Worm (Caenorhabditis elegans) whole organism, L1 larva: ENCODE measurements around the gene R07E5.11.

Source experiments
- C04F5.9 ChIP-seq: sonication (generic microtip); optimal IDR thresholded peaks from 2 replicates; lab custom pipeline; 2016; ENCODE audit warnings: missing genetic modification characterization, missing compliant biosample characterization
- C16A3.4 ChIP-seq: fragments of 150-350 bp; optimal IDR thresholded peaks from 2 replicates; lab custom pipeline; 2014; ENCODE audit warnings: missing biosample characterization, missing genetic modification characterization
- C34B4.2 ChIP-seq: sonication (generic microtip); optimal IDR thresholded peaks from 2 replicates; lab custom pipeline; 2017; ENCODE audit warnings: mild to moderate bottlenecking, missing genetic modification characterization, missing compliant biosample characterization
- ama-1 ChIP-seq: fragments of 150-350 bp; optimal IDR thresholded peaks from 2 replicates; lab custom pipeline; 2014
- blmp-1 ChIP-seq: fragments of 150-350 bp; optimal IDR thresholded peaks from 2 replicates; lab custom pipeline; 2014; ENCODE audit warnings: missing biosample characterization, missing genetic modification characterization
- ceh-8 ChIP-seq: fragments of 200-800 bp; sonication (Bioruptor generic); optimal IDR thresholded peaks from 2 replicates; lab custom pipeline; 2018; ENCODE audit warnings: mild to moderate bottlenecking, missing genetic modification characterization, moderate library complexity, missing compliant biosample characterization
- dsc-1 ChIP-seq: sonication (generic microtip); optimal IDR thresholded peaks from 2 replicates; lab custom pipeline; 2016; ENCODE audit warnings: mild to moderate bottlenecking, missing genetic modification characterization, missing compliant biosample characterization
- efl-1 ChIP-seq, 4 experiments: fragments of 150-350 bp; optimal IDR thresholded peaks in 3 of 4; peaks in 1 of 4; 1 replicate in 1 of 4; 2 replicates in 3 of 4; lab custom pipeline; 2014; ENCODE audit warnings: missing biosample characterization in 2 of 4, missing genetic modification characterization in 2 of 4, missing genetic modification reagents in 2 of 4
- efl-3 ChIP-seq: fragments of 200-800 bp; sonication (Bioruptor generic); optimal IDR thresholded peaks from 2 replicates; lab custom pipeline; 2018; ENCODE audit warnings: mild to moderate bottlenecking, missing genetic modification characterization, missing compliant biosample characterization
- egl-27 ChIP-seq, 2 experiments: fragments of 150-350 bp in 1 of 2; sonication (generic microtip); optimal IDR thresholded peaks; 3 replicates each; lab custom pipeline; 2017 to 2018; ENCODE audit warnings: missing biosample characterization in 2 of 2, missing genetic modification characterization in 2 of 2, missing genetic modification reagents in 2 of 2
- elt-3 ChIP-seq, 6 experiments: fragments of 150-350 bp in 1 of 6; sonication (generic microtip); optimal IDR thresholded peaks; 2 replicates each; lab custom pipeline; 2017 to 2018; ENCODE audit warnings: missing biosample characterization in 6 of 6, missing genetic modification characterization in 6 of 6, inconsistent platforms in 1 of 6
- ets-5 ChIP-seq: fragments of 200-800 bp; sonication (Bioruptor generic); IDR thresholded peaks from 2 replicates; pipeline ENCODE4 v1.3.6; 2022; ENCODE audit warnings: missing genetic modification characterization, missing compliant biosample characterization
- fkh-8 ChIP-seq: sonication (generic microtip); optimal IDR thresholded peaks from 2 replicates; lab custom pipeline; 2016; ENCODE audit warnings: mild to moderate bottlenecking, missing genetic modification characterization, missing compliant biosample characterization
- isw-1 ChIP-seq: fragments of 200-800 bp; sonication (Bioruptor generic); IDR thresholded peaks from 2 replicates; pipeline ENCODE4 v1.3.6; 2022; ENCODE audit warnings: missing genetic modification characterization, missing compliant biosample characterization
- lin-13 ChIP-seq: fragments of 150-350 bp; optimal IDR thresholded peaks from 2 replicates; lab custom pipeline; 2014; ENCODE audit warnings: missing biosample characterization, missing genetic modification reagents, missing genetic modification characterization
- lin-15B ChIP-seq: fragments of 150-350 bp; sonication (generic microtip); optimal IDR thresholded peaks from 3 replicates; lab custom pipeline; 2014; ENCODE audit warnings: missing biosample characterization, missing genetic modification characterization
- lin-35 ChIP-seq, 2 experiments: fragments of 150-350 bp; optimal IDR thresholded peaks; 2 replicates each; lab custom pipeline; 2014; ENCODE audit warnings: missing biosample characterization in 2 of 2, missing genetic modification characterization in 2 of 2, missing genetic modification reagents in 2 of 2
- lir-3 ChIP-seq: sonication (generic microtip); optimal IDR thresholded peaks from 2 replicates; lab custom pipeline; 2016; ENCODE audit warnings: mild to moderate bottlenecking, missing genetic modification characterization, moderate library complexity, missing compliant biosample characterization; ENCODE audit not compliant: poor library complexity
- lsy-2 ChIP-seq, 2 experiments: fragments of 150-350 bp; optimal IDR thresholded peaks; 2 replicates each; lab custom pipeline; 2014; ENCODE audit warnings: missing biosample characterization in 2 of 2, missing genetic modification characterization in 2 of 2
- mef-2 ChIP-seq: fragments of 150-350 bp; optimal IDR thresholded peaks from 2 replicates; lab custom pipeline; 2014; ENCODE audit warnings: missing biosample characterization, missing genetic modification characterization
- nhr-76 ChIP-seq: sonication (generic microtip); optimal IDR thresholded peaks from 2 replicates; lab custom pipeline; 2017; ENCODE audit warnings: missing biosample characterization, missing genetic modification characterization
- nhr-85 ChIP-seq: sonication (generic microtip); peaks from one replicate; lab custom pipeline; 2016; ENCODE audit warnings: missing genetic modification characterization, inconsistent platforms, missing compliant biosample characterization
- snu-23 ChIP-seq: sonication (generic microtip); optimal IDR thresholded peaks from 2 replicates; lab custom pipeline; 2016; ENCODE audit warnings: missing genetic modification characterization, missing compliant biosample characterization
- swsn-7 ChIP-seq: sonication (generic microtip); optimal IDR thresholded peaks from 2 replicates; lab custom pipeline; 2016; ENCODE audit warnings: missing genetic modification characterization, missing compliant biosample characterization
- tbx-2 ChIP-seq: sonication (generic microtip); optimal IDR thresholded peaks from 2 replicates; lab custom pipeline; 2016; ENCODE audit warnings: missing genetic modification characterization, missing compliant biosample characterization

R07E5.11 gene

ce11 chrIII:4395857-4396256 is 19.2 kb downstream of the R07E5.11 start:
- no peak for TF ChIP-seq ama-1

ce11 chrIII:4394496-4394895 is 20.5 kb downstream of the R07E5.11 start, which contains the start of gene R07E5.4:
Gene R07E5.4, plus strand, starts transcription at chrIII:4394796.
- TF ChIP-seq lin-15B (tag; lab: Kevin White, UChicago), result no peak
- TF ChIP-seq ets-5 (GFP tag; lab: Robert Waterston, UW), result no peak
- TF ChIP-seq ceh-8 (GFP tag; lab: Kevin White, UChicago), result no peak
- TF ChIP-seq C04F5.9, result no peak
- TF ChIP-seq snu-23 (GFP tag; lab: Kevin White, UChicago), result no peak
- TF ChIP-seq lin-35 (GFP tag; optimal IDR thresholded peaks at IDR 0.05; lab: Kevin White, UChicago), result no peak
- no peak for TF ChIP-seq isw-1 (GFP tag; lab: Robert Waterston, UW)
- TF ChIP-seq lir-3 (tag; lab: Kevin White, UChicago), result no peak
- TF ChIP-seq C16A3.4 (tag; lab: Kevin White, UChicago), result no peak
- TF ChIP-seq mef-2 (tag; lab: Kevin White, UChicago), result no peak
- no peak for TF ChIP-seq dsc-1 (tag; lab: Kevin White, UChicago)

- TF ChIP-seq fkh-8 (no peak), blmp-1 (tag; lab: Kevin White, UChicago) (peak; percentile 72), dsc-1 (tag; lab: Kevin White, UChicago) (no peak), elt-3 (tag; optimal IDR thresholded peaks at IDR 0.05; lab: Kevin White, UChicago) (peak in 1 of 6 experiments; percentile 39), nhr-85 (tag; lab: Kevin White, UChicago) (peak; percentile 49)
Observed at ce11 chrIII:4391938-4392337, 23.1 kb downstream of the R07E5.11 start.

DNA sequence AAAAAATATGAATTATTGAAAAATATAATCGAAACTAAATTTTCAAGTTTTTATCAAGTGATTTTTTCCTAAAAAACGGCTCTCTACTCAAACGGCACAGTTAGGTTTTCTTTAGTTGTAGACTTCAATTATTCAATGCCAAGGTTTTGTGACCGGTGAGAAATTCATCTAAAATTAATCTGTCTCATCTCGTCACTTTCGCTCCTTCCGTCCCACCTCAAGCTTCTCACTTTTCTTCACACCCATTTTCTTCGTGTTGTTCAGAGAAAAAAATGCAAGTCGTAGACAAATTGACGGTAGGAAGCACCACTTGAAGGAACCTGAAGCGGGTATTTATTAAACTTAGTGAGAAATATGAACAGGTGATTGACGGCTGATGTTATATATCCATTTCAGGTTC is 23.7 kb downstream of the R07E5.11 start:
- TF ChIP-seq blmp-1 (tag; lab: Kevin White, UChicago) (peak; percentile 88), lir-3 (tag; lab: Kevin White, UChicago) (no peak)

ce11 chrIII:4390421-4390820 is 24.6 kb downstream of the R07E5.11 start:
- TF ChIP-seq C34B4.2 (tag; lab: Kevin White, UChicago) (no peak), blmp-1 (tag; lab: Kevin White, UChicago) (peak; percentile 61)

- TF ChIP-seq lsy-2 (tag; optimal IDR thresholded peaks at IDR 0.05; lab: Kevin White, UChicago), result no peak
- TF ChIP-seq nhr-76 (tag; lab: Kevin White, UChicago), result no peak
- no peak for TF ChIP-seq swsn-7 (tag; lab: Kevin White, UChicago)
- no peak for TF ChIP-seq C16A3.4 (tag; lab: Kevin White, UChicago)
- TF ChIP-seq tbx-2 (tag; lab: Kevin White, UChicago), result no peak
- TF ChIP-seq egl-27 (tag; optimal IDR thresholded peaks at IDR 0.05; lab: Kevin White, UChicago), result no peak
- no peak for TF ChIP-seq lin-13 (GFP tag; lab: Kevin White, UChicago)
- TF ChIP-seq efl-3, result no peak
Observed at ce11 chrIII:4384487-4384886, 30.5 kb downstream of the R07E5.11 start, which contains the start of gene pals-28. Gene pals-28, plus strand, starts transcription at chrIII:4384787.

- TF ChIP-seq efl-1 (optimal IDR thresholded peaks at IDR 0.05; lab: Kevin White, UChicago) (no peak), efl-1 (GFP tag; optimal IDR thresholded peaks at IDR 0.05 in 1 of 2; lab: Kevin White, UChicago) (peak in 1 of 2 experiments; percentile 36), ama-1 (no peak)
Observed at ce11 chrIII:4382118-4382517, 32.9 kb downstream of the R07E5.11 start.

- no peak for TF ChIP-seq dsc-1 (tag; lab: Kevin White, UChicago)
- no peak for TF ChIP-seq ama-1
Observed at ce11 chrIII:4381343-4381742, 33.7 kb downstream of the R07E5.11 start, which contains the start of gene pals-27. Gene pals-27, plus strand, starts transcription at chrIII:4381643.
